Worm (Caenorhabditis elegans) whole organism, L1 larva: ENCODE results near the gene ldp-1.
"Not testable (repeated sequence)": the region's sequence is repeated elsewhere in the genome, so short reads cannot be mapped to it uniquely, and the experiment has no call there.

Experiments used
- C16A3.4 ChIP-seq: fragments of 150-350 bp; optimal IDR thresholded peaks from 2 replicates; lab custom pipeline; 2014; ENCODE audit warnings: missing biosample characterization, missing genetic modification characterization
- Y116A8C.19 ChIP-seq: sonication (generic microtip); optimal IDR thresholded peaks from 2 replicates; lab custom pipeline; 2016; ENCODE audit warnings: missing compliant biosample characterization, missing genetic modification characterization, borderline replicate concordance
- aha-1 ChIP-seq: fragments of 150-350 bp; optimal IDR thresholded peaks from 2 replicates; lab custom pipeline; 2014; ENCODE audit warnings: missing biosample characterization, missing genetic modification characterization
- ceh-63 ChIP-seq: fragments of 200-800 bp; sonication (Bioruptor generic); optimal IDR thresholded peaks from 2 replicates; lab custom pipeline; 2018; ENCODE audit warnings: mild to moderate bottlenecking, missing genetic modification characterization, missing compliant biosample characterization
- ceh-8 ChIP-seq: fragments of 200-800 bp; sonication (Bioruptor generic); optimal IDR thresholded peaks from 2 replicates; lab custom pipeline; 2018; ENCODE audit warnings: mild to moderate bottlenecking, missing genetic modification characterization, moderate library complexity, missing compliant biosample characterization
- ceh-82 ChIP-seq, 3 experiments: fragments of 150-350 bp in 1 of 3; sonication (generic microtip) in 2 of 3; optimal IDR thresholded peaks; 2 replicates each; lab custom pipeline; 2014 to 2017; ENCODE audit warnings: missing biosample characterization in 3 of 3, missing genetic modification characterization in 3 of 3
- ces-1 ChIP-seq: fragments of 150-350 bp; optimal IDR thresholded peaks from 2 replicates; lab custom pipeline; 2014; ENCODE audit warnings: missing biosample characterization, missing genetic modification reagents, missing genetic modification characterization
- dpl-1 ChIP-seq, 3 experiments: fragments of 150-350 bp in 2 of 3; sonication (generic microtip) in 1 of 3; optimal IDR thresholded peaks; 2 replicates each; lab custom pipeline; 2014 to 2017; ENCODE audit warnings: missing biosample characterization in 3 of 3, missing genetic modification characterization in 3 of 3, missing genetic modification reagents in 3 of 3
- dsc-1 ChIP-seq: sonication (generic microtip); optimal IDR thresholded peaks from 2 replicates; lab custom pipeline; 2016; ENCODE audit warnings: mild to moderate bottlenecking, missing genetic modification characterization, missing compliant biosample characterization
- elt-3 ChIP-seq, 6 experiments: fragments of 150-350 bp in 1 of 6; sonication (generic microtip); optimal IDR thresholded peaks; 2 replicates each; lab custom pipeline; 2017 to 2018; ENCODE audit warnings: missing biosample characterization in 6 of 6, missing genetic modification characterization in 6 of 6, inconsistent platforms in 1 of 6
- ets-5 ChIP-seq: fragments of 200-800 bp; sonication (Bioruptor generic); IDR thresholded peaks from 2 replicates; pipeline ENCODE4 v1.3.6; 2022; ENCODE audit warnings: missing genetic modification characterization, missing compliant biosample characterization
- fkh-4 ChIP-seq: sonication (generic microtip); optimal IDR thresholded peaks from 2 replicates; lab custom pipeline; 2016; ENCODE audit warnings: missing compliant biosample characterization, missing genetic modification characterization, borderline replicate concordance
- hlh-4 ChIP-seq: sonication (generic microtip); optimal IDR thresholded peaks from 2 replicates; lab custom pipeline; 2016; ENCODE audit warnings: mild to moderate bottlenecking, missing genetic modification characterization, missing compliant biosample characterization
- hpl-2 ChIP-seq: fragments of 150-350 bp; optimal IDR thresholded peaks from 2 replicates; lab custom pipeline; 2014; ENCODE audit warnings: missing biosample characterization, missing genetic modification reagents, missing genetic modification characterization
- isw-1 ChIP-seq: fragments of 200-800 bp; sonication (Bioruptor generic); IDR thresholded peaks from 2 replicates; pipeline ENCODE4 v1.3.6; 2022; ENCODE audit warnings: missing genetic modification characterization, missing compliant biosample characterization
- lin-39 ChIP-seq: fragments of 150-350 bp; optimal IDR thresholded peaks from 2 replicates; lab custom pipeline; 2014; ENCODE audit warnings: missing biosample characterization, missing genetic modification reagents, missing genetic modification characterization
- lir-3 ChIP-seq: sonication (generic microtip); optimal IDR thresholded peaks from 2 replicates; lab custom pipeline; 2016; ENCODE audit warnings: mild to moderate bottlenecking, missing genetic modification characterization, moderate library complexity, missing compliant biosample characterization; ENCODE audit not compliant: poor library complexity
- nhr-11 ChIP-seq: fragments of 150-350 bp; optimal IDR thresholded peaks from 2 replicates; lab custom pipeline; 2014; ENCODE audit warnings: missing biosample characterization, missing genetic modification characterization
- nhr-12 ChIP-seq: sonication (generic microtip); optimal IDR thresholded peaks from 2 replicates; lab custom pipeline; 2017; ENCODE audit warnings: missing biosample characterization, missing genetic modification characterization
- nhr-19 ChIP-seq: fragments of 200-800 bp; sonication (Bioruptor generic); conservative IDR thresholded peaks from 2 replicates; pipeline ENCODE4 v1.3.6; 2022; ENCODE audit warnings: missing genetic modification characterization, missing compliant biosample characterization
- nhr-20 ChIP-seq: sonication (generic microtip); optimal IDR thresholded peaks from 2 replicates; lab custom pipeline; 2016; ENCODE audit warnings: mild to moderate bottlenecking, missing genetic modification characterization, missing compliant biosample characterization
- nhr-77 ChIP-seq: fragments of 150-350 bp; optimal IDR thresholded peaks from 2 replicates; lab custom pipeline; 2014; ENCODE audit warnings: missing biosample characterization, missing genetic modification characterization
- nhr-90 ChIP-seq: sonication (generic microtip); optimal IDR thresholded peaks from 2 replicates; lab custom pipeline; 2016; ENCODE audit warnings: mild to moderate bottlenecking, missing genetic modification characterization, missing compliant biosample characterization; ENCODE audit not compliant: poor library complexity
- pag-3 ChIP-seq: sonication (generic microtip); optimal IDR thresholded peaks from 2 replicates; lab custom pipeline; 2017; ENCODE audit warnings: missing genetic modification characterization, mild to moderate bottlenecking, missing compliant biosample characterization, antibody characterized with exemption, borderline replicate concordance; ENCODE audit not compliant: insufficient read depth
- snpc-4 ChIP-seq: fragments of 150-350 bp; optimal IDR thresholded peaks from 2 replicates; lab custom pipeline; 2014; ENCODE audit warnings: missing biosample characterization, missing genetic modification characterization
- snu-23 ChIP-seq: sonication (generic microtip); optimal IDR thresholded peaks from 2 replicates; lab custom pipeline; 2016; ENCODE audit warnings: missing genetic modification characterization, missing compliant biosample characterization
- tlp-1 ChIP-seq: fragments of 150-350 bp; optimal IDR thresholded peaks from 2 replicates; lab custom pipeline; 2014; ENCODE audit warnings: missing biosample characterization, missing genetic modification characterization
- unc-130 ChIP-seq: fragments of 150-350 bp; optimal IDR thresholded peaks from 2 replicates; lab custom pipeline; 2017; ENCODE audit warnings: missing biosample characterization, missing genetic modification characterization, inconsistent platforms
- unc-62 ChIP-seq: fragments of 150-350 bp; optimal IDR thresholded peaks from 2 replicates; lab custom pipeline; 2014; ENCODE audit warnings: missing biosample characterization, missing genetic modification reagents, missing genetic modification characterization
- unc-86 ChIP-seq: sonication (generic microtip); optimal IDR thresholded peaks from 2 replicates; lab custom pipeline; 2016; ENCODE audit warnings: missing genetic modification characterization, missing compliant biosample characterization
- vab-15 ChIP-seq: sonication (generic microtip); optimal IDR thresholded peaks from 2 replicates; lab custom pipeline; 2017; ENCODE audit warnings: missing genotype, mild to moderate bottlenecking, missing genetic modification characterization, missing compliant biosample characterization
- zip-4 ChIP-seq: fragments of 200-800 bp; sonication (Bioruptor generic); optimal IDR thresholded peaks from 2 replicates; lab custom pipeline; 2018; ENCODE audit warnings: mild to moderate bottlenecking, missing genetic modification characterization, moderate library complexity, missing compliant biosample characterization

Gene ldp-1

ce11 chrV:2085745-2086267 lies 41.5 kb upstream of the ldp-1 start, which contains the start of gene F36F12.3:
Gene F36F12.3, plus strand, starts transcription at chrV:2085795.
- not testable (repeated sequence) for TF ChIP-seq ceh-8 (GFP tag; lab: Kevin White, UChicago); nhr-12 (tag; lab: Kevin White, UChicago); unc-62 (GFP tag; lab: Kevin White, UChicago)

ce11 chrV:2090321-2090720 lies 37.0 kb upstream of the ldp-1 start, which contains the start of gene ztf-28:
Gene ztf-28, plus strand, starts transcription at chrV:2090669.
- TF ChIP-seq ceh-63 (GFP tag; lab: Kevin White, UChicago); nhr-19 (GFP tag; lab: Robert Waterston, UW); ces-1 (GFP tag; lab: Kevin White, UChicago): not testable (repeated sequence)

ce11 chrV:2095204-2095603 lies 32.1 kb upstream of the ldp-1 start, which contains the start of gene F36F12.2:
Gene F36F12.2, minus strand, starts transcription at chrV:2095304.
- TF ChIP-seq dsc-1 (tag; lab: Kevin White, UChicago): no peak
- TF ChIP-seq nhr-77 (tag; lab: Kevin White, UChicago): no peak
- TF ChIP-seq pag-3 (tag; lab: Kevin White, UChicago): no peak
- TF ChIP-seq nhr-11 (tag; lab: Kevin White, UChicago): no peak

ce11 chrV:2095772-2096171 lies 31.6 kb upstream of the ldp-1 start, which contains the start of gene clec-207:
Gene clec-207, plus strand, starts transcription at chrV:2096072.
- TF ChIP-seq lin-39 (tag; lab: Kevin White, UChicago) (no peak), C16A3.4 (tag; lab: Kevin White, UChicago) (no peak), Y116A8C.19 (tag; lab: Kevin White, UChicago) (no peak), hpl-2 (GFP tag; lab: Kevin White, UChicago) (no peak), ets-5 (GFP tag; lab: Robert Waterston, UW) (no peak), nhr-90 (tag; lab: Kevin White, UChicago) (no peak), aha-1 (tag; lab: Kevin White, UChicago) (no peak), zip-4 (GFP tag; lab: Kevin White, UChicago) (no peak), dpl-1 (GFP tag; optimal IDR thresholded peaks at IDR 0.05; lab: Kevin White, UChicago) (no peak), nhr-20 (no peak), unc-62 (GFP tag; lab: Kevin White, UChicago) (no peak), snu-23 (no peak), isw-1 (no peak), ceh-82 (tag; optimal IDR thresholded peaks at IDR 0.05; lab: Kevin White, UChicago) (no peak), vab-15 (tag; lab: Kevin White, UChicago) (no peak), snpc-4 (tag; lab: Kevin White, UChicago) (no peak), hlh-4 (tag; lab: Kevin White, UChicago) (no peak), elt-3 (tag; optimal IDR thresholded peaks at IDR 0.05; lab: Kevin White, UChicago) (no peak), tlp-1 (no peak)

ce11 chrV:2097653-2098052 lies 29.7 kb upstream of the ldp-1 start, which contains the start of gene clec-208:
Gene clec-208, plus strand, starts transcription at chrV:2097953.
- no peak for TF ChIP-seq unc-86 (tag; lab: Kevin White, UChicago)
- no peak for TF ChIP-seq unc-130 (tag; lab: Kevin White, UChicago)
- no peak for TF ChIP-seq fkh-4 (tag; lab: Kevin White, UChicago)
- no peak for TF ChIP-seq nhr-20
- TF ChIP-seq pag-3 (tag; lab: Kevin White, UChicago): no peak
- TF ChIP-seq lir-3 (tag; lab: Kevin White, UChicago): no peak
